Fruit fly (Drosophila melanogaster): ENCODE results near the gene CG4042.

DNA sequence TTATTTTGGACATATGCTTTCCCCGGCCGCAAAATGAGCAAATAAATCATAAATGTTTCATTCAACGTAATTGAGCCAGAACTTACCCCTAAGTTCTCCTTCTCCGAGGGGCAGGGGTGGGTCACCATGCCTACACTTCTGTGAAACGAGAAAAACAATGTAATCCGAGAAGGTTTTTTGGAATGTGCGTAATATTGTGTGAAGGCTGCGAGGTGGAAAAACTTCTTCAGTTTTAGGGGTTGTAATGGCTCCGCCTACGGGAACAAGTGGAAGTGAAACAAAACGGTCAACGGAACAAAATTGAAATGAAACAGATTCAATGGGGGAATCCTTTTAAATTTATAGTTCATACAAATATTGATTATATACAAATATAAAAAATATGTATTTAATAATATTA, 25.4 kb upstream of the CG4042 start:
- TF ChIP-seq Hr39 (optimal IDR thresholded peaks at IDR 0.05) (no peak), PHDP (tag; optimal IDR thresholded peaks at IDR 0.05) (no peak), dysf (GFP tag; IDR thresholded peaks at IDR 0.05) (no peak), CG7556 (GFP tag; optimal IDR thresholded peaks at IDR 0.05) (no peak), ci (GFP tag; IDR thresholded peaks at IDR 0.05) (no peak)

Data from whole organism, embryonic.